Worm (Caenorhabditis elegans) whole organism, L4 larva: ENCODE results near the gene T28A8.4.

ENCODE experiments used
- F10B5.3 ChIP-seq: sonication (generic microtip); optimal IDR thresholded peaks from 2 replicates; lab custom pipeline; 2016; ENCODE audit warnings: mild to moderate bottlenecking, missing genetic modification characterization, missing compliant biosample characterization
- F49E8.2 ChIP-seq: sonication (generic microtip); optimal IDR thresholded peaks from 2 replicates; lab custom pipeline; 2016; ENCODE audit warnings: missing compliant biosample characterization, mild to moderate bottlenecking, missing genetic modification characterization, borderline replicate concordance
- T26A8.4 ChIP-seq: fragments of 200-800 bp; sonication (Bioruptor generic); IDR thresholded peaks from 2 replicates; pipeline ENCODE4 v1.3.6; 2022; ENCODE audit warnings: missing genetic modification characterization, missing compliant biosample characterization
- Y105C5A.15 ChIP-seq: fragments of 200-800 bp; sonication (Bioruptor generic); IDR thresholded peaks from 2 replicates; pipeline ENCODE4 v1.3.6; 2022; ENCODE audit warnings: missing genetic modification characterization, missing compliant biosample characterization
- Y75B8A.6 ChIP-seq: fragments of 200-800 bp; sonication (Bioruptor generic); IDR thresholded peaks from 2 replicates; pipeline ENCODE4 v1.3.6; 2022; ENCODE audit warnings: missing genetic modification reagents, missing genetic modification characterization, missing compliant biosample characterization
- ZK337.2 ChIP-seq: fragments of 200-800 bp; sonication (Bioruptor generic); IDR thresholded peaks from 2 replicates; pipeline ENCODE4 v1.3.6; 2022; ENCODE audit warnings: missing genetic modification reagents, missing genetic modification characterization, missing compliant biosample characterization
- ZK546.5 ChIP-seq, 2 experiments: sonication (generic microtip); optimal IDR thresholded peaks; 2 replicates each; lab custom pipeline; 2017; ENCODE audit warnings: missing biosample characterization in 2 of 2, missing genetic modification characterization in 2 of 2
- ama-1 ChIP-seq: fragments of 150-350 bp; optimal IDR thresholded peaks from 2 replicates; lab custom pipeline; 2014; ENCODE audit warnings: inconsistent platforms, mixed read lengths
- ceh-20 ChIP-seq: fragments of 200-800 bp; sonication (Bioruptor generic); IDR thresholded peaks from 2 replicates; pipeline ENCODE4 v1.3.6; 2022; ENCODE audit warnings: missing genetic modification reagents, missing genetic modification characterization, missing compliant biosample characterization
- ceh-28 ChIP-seq: fragments of 150-350 bp; optimal IDR thresholded peaks from 2 replicates; lab custom pipeline; 2014; ENCODE audit warnings: missing biosample characterization, missing genetic modification reagents, missing genetic modification characterization
- cey-2 ChIP-seq: sonication (generic microtip); optimal IDR thresholded peaks from 3 replicates; lab custom pipeline; 2017; ENCODE audit warnings: missing genetic modification characterization, mild to moderate bottlenecking, missing compliant biosample characterization, antibody characterized with exemption, borderline replicate concordance; ENCODE audit not compliant: insufficient read depth
- ctbp-1 ChIP-seq: fragments of 200-800 bp; sonication (Bioruptor generic); IDR thresholded peaks from 2 replicates; pipeline ENCODE4 v1.3.6; 2022; ENCODE audit warnings: missing genetic modification reagents, missing genetic modification characterization, missing compliant biosample characterization
- daf-16 ChIP-seq, 3 experiments: sonication (generic microtip); optimal IDR thresholded peaks; 2 replicates each; lab custom pipeline; 2016 to 2017; ENCODE audit warnings: missing genetic modification characterization in 3 of 3, missing genetic modification reagents in 3 of 3, mild to moderate bottlenecking in 2 of 3, missing compliant biosample characterization in 2 of 3, missing biosample characterization in 1 of 3, moderate library complexity in 1 of 3
- dmd-8 ChIP-seq: fragments of 200-800 bp; sonication (Bioruptor generic); IDR thresholded peaks from 2 replicates; pipeline ENCODE4 v1.3.6; 2022; ENCODE audit warnings: missing genetic modification characterization, missing compliant biosample characterization
- egl-27 ChIP-seq: sonication (generic microtip); optimal IDR thresholded peaks from 3 replicates; lab custom pipeline; 2017; ENCODE audit warnings: missing biosample characterization, missing genetic modification reagents, missing genetic modification characterization
- hif-1 ChIP-seq, 2 experiments: sonication (generic microtip); optimal IDR thresholded peaks; 2 replicates each; lab custom pipeline; 2016 to 2017; ENCODE audit warnings: missing compliant biosample characterization in 2 of 2, missing genetic modification characterization in 2 of 2, missing genetic modification reagents in 2 of 2, missing genotype in 2 of 2, mild to moderate bottlenecking in 1 of 2
- hmg-1.1 ChIP-seq: fragments of 200-800 bp; sonication (Bioruptor generic); IDR thresholded peaks from 2 replicates; pipeline ENCODE4 v1.3.6; 2022; ENCODE audit warnings: missing genetic modification reagents, missing genetic modification characterization, missing compliant biosample characterization
- lim-7 ChIP-seq: fragments of 200-800 bp; sonication (Bioruptor generic); IDR thresholded peaks from 2 replicates; pipeline ENCODE4 v1.3.6; 2022; ENCODE audit warnings: missing genetic modification characterization, missing compliant biosample characterization
- lin-38 ChIP-seq: fragments of 200-800 bp; sonication (Bioruptor generic); IDR thresholded peaks from 2 replicates; pipeline ENCODE4 v1.3.6; 2022; ENCODE audit warnings: missing genetic modification reagents, missing genetic modification characterization, missing compliant biosample characterization
- lir-3 ChIP-seq: sonication (generic microtip); optimal IDR thresholded peaks from 2 replicates; lab custom pipeline; 2016; ENCODE audit warnings: mild to moderate bottlenecking, missing genetic modification characterization, missing compliant biosample characterization
- lsy-2 ChIP-seq, 2 experiments: fragments of 150-350 bp in 1 of 2; sonication (generic microtip) in 1 of 2; optimal IDR thresholded peaks; 2 replicates each; lab custom pipeline; 2014 to 2017; ENCODE audit warnings: missing biosample characterization in 2 of 2, missing genetic modification characterization in 2 of 2
- mep-1 ChIP-seq: fragments of 150-350 bp; sonication (generic microtip); optimal IDR thresholded peaks from 3 replicates; lab custom pipeline; 2014; ENCODE audit warnings: missing biosample characterization, missing genetic modification characterization
- mxl-3 ChIP-seq: fragments of 200-800 bp; sonication (Bioruptor generic); optimal IDR thresholded peaks from 2 replicates; lab custom pipeline; 2018; ENCODE audit warnings: mild to moderate bottlenecking, missing genetic modification characterization, missing compliant biosample characterization
- nhr-10 ChIP-seq: fragments of 150-350 bp; optimal IDR thresholded peaks from 2 replicates; lab custom pipeline; 2014; ENCODE audit warnings: missing biosample characterization, missing genetic modification characterization
- nhr-102 ChIP-seq: sonication (generic microtip); optimal IDR thresholded peaks from 2 replicates; lab custom pipeline; 2016; ENCODE audit warnings: mild to moderate bottlenecking, missing genetic modification characterization, moderate library complexity, missing compliant biosample characterization
- nhr-42 ChIP-seq: fragments of 200-800 bp; sonication (Bioruptor generic); IDR thresholded peaks from 2 replicates; pipeline ENCODE4 v1.3.6; 2022; ENCODE audit warnings: missing genetic modification characterization, missing compliant biosample characterization
- nhr-76 ChIP-seq: fragments of 150-350 bp; optimal IDR thresholded peaks from 2 replicates; lab custom pipeline; 2014; ENCODE audit warnings: missing biosample characterization, missing genetic modification characterization
- pqm-1 ChIP-seq: sonication (generic microtip); optimal IDR thresholded peaks from 2 replicates; lab custom pipeline; 2017; ENCODE audit warnings: missing biosample characterization, missing genetic modification characterization
- rbr-2 ChIP-seq: sonication (generic microtip); optimal IDR thresholded peaks from 2 replicates; lab custom pipeline; 2016; ENCODE audit warnings: missing genotype, missing genetic modification characterization, missing compliant biosample characterization
- sdz-12 ChIP-seq: fragments of 200-800 bp; sonication (Bioruptor generic); optimal IDR thresholded peaks from 2 replicates; lab custom pipeline; 2018; ENCODE audit warnings: mild to moderate bottlenecking, missing genetic modification characterization, missing compliant biosample characterization
- snpc-1.2 ChIP-seq: fragments of 200-800 bp; sonication (Bioruptor generic); IDR thresholded peaks from 2 replicates; pipeline ENCODE4 v1.3.6; 2022; ENCODE audit warnings: missing genetic modification reagents, missing genetic modification characterization, missing compliant biosample characterization
- unc-130 ChIP-seq: sonication (generic microtip); optimal IDR thresholded peaks from 2 replicates; lab custom pipeline; 2016; ENCODE audit warnings: missing genetic modification reagents, missing genetic modification characterization, missing compliant biosample characterization
- unc-62 ChIP-seq, 3 experiments: fragments of 150-350 bp in 1 of 3; sonication (generic microtip); optimal IDR thresholded peaks in 2 of 3; peaks in 1 of 3; 1 replicate in 1 of 3; 2 replicates in 2 of 3; lab custom pipeline; 2014 to 2017; ENCODE audit warnings: missing biosample characterization in 3 of 3, missing genetic modification characterization in 3 of 3, missing genetic modification reagents in 3 of 3, missing genotype in 1 of 3
- zag-1 ChIP-seq: fragments of 150-350 bp; optimal IDR thresholded peaks from 2 replicates; lab custom pipeline; 2014; ENCODE audit warnings: missing biosample characterization, missing genetic modification characterization
- zfp-2 ChIP-seq: sonication (generic microtip); optimal IDR thresholded peaks from 2 replicates; lab custom pipeline; 2016; ENCODE audit warnings: mild to moderate bottlenecking, missing genetic modification characterization, missing compliant biosample characterization
- ztf-11 ChIP-seq: fragments of 150-350 bp; optimal IDR thresholded peaks from 2 replicates; lab custom pipeline; 2014; ENCODE audit warnings: missing biosample characterization, missing genetic modification characterization
- ztf-7 ChIP-seq: fragments of 150-350 bp; optimal IDR thresholded peaks from 2 replicates; lab custom pipeline; 2014; ENCODE audit warnings: missing biosample characterization, missing genetic modification characterization

Gene T28A8.4

ce11 chrIII:13457305-13457704 is 46.2 kb upstream of the T28A8.4 start:
- no peak for TF ChIP-seq rbr-2 (tag; lab: Kevin White, UChicago)
- TF ChIP-seq nhr-102 (tag; lab: Kevin White, UChicago), result peak; percentile 13
- peak in 1 of 2 experiments; percentile 51 for TF ChIP-seq unc-62 (GFP tag; optimal IDR thresholded peaks at IDR 0.05 in 1 of 2; lab: Kevin White, UChicago)
- no peak for TF ChIP-seq unc-62 (tag; optimal IDR thresholded peaks at IDR 0.05; lab: Kevin White, UChicago)
- TF ChIP-seq cey-2 (tag; lab: Kevin White, UChicago), result no peak
- no peak for TF ChIP-seq snpc-1.2 (GFP tag; lab: Robert Waterston, UW)
- no peak for TF ChIP-seq lir-3
- no peak for TF ChIP-seq lin-38
- no peak for TF ChIP-seq daf-16 (GFP tag; optimal IDR thresholded peaks at IDR 0.05; lab: Kevin White, UChicago)
- no peak for TF ChIP-seq daf-16 (tag; optimal IDR thresholded peaks at IDR 0.05; lab: Kevin White, UChicago)
- 0 out of 2 replicates have a peak, but pooled peaks have one; percentile 48 for TF ChIP-seq Y105C5A.15
- TF ChIP-seq unc-130, result no peak
- TF ChIP-seq ZK337.2, result no peak

ce11 chrIII:13458978-13459596 is 44.4 kb upstream of the T28A8.4 start, which contains the start of gene tag-164:
Gene tag-164, plus strand, starts transcription at chrIII:13459546.
- TF ChIP-seq unc-62 (GFP tag; optimal IDR thresholded peaks at IDR 0.05 in 1 of 2; lab: Kevin White, UChicago) (peak in 1 of 2 experiments; percentile 92), unc-62 (tag; optimal IDR thresholded peaks at IDR 0.05; lab: Kevin White, UChicago) (no peak), egl-27 (no peak)

ce11 chrIII:13461535-13461934 is 41.9 kb upstream of the T28A8.4 start:
- no peak for TF ChIP-seq ama-1 (lab: Kevin White, UChicago)
- no peak for TF ChIP-seq pqm-1 (tag; lab: Kevin White, UChicago)
- TF ChIP-seq F49E8.2 (tag; lab: Kevin White, UChicago), result no peak
- TF ChIP-seq T26A8.4 (GFP tag; lab: Robert Waterston, UW), result no peak
- TF ChIP-seq zfp-2 (tag; lab: Kevin White, UChicago), result no peak
- no peak for TF ChIP-seq mxl-3 (GFP tag; lab: Kevin White, UChicago)
- TF ChIP-seq F10B5.3 (tag; lab: Kevin White, UChicago), result no peak
- TF ChIP-seq lir-3, result no peak
- no peak for TF ChIP-seq Y75B8A.6 (GFP tag; lab: Robert Waterston, UW)
- TF ChIP-seq ZK546.5 (tag; optimal IDR thresholded peaks at IDR 0.05; lab: Kevin White, UChicago), result no peak
- no peak for TF ChIP-seq mep-1 (tag; lab: Kevin White, UChicago)

- no peak for TF ChIP-seq ceh-28 (tag; lab: Kevin White, UChicago)
- TF ChIP-seq nhr-42 (GFP tag; lab: Robert Waterston, UW), result no peak
- no peak for TF ChIP-seq T26A8.4 (GFP tag; lab: Robert Waterston, UW)
- no peak for TF ChIP-seq zfp-2 (tag; lab: Kevin White, UChicago)
- no peak for TF ChIP-seq lim-7 (GFP tag; lab: Robert Waterston, UW)
- TF ChIP-seq ceh-20, result no peak
- no peak for TF ChIP-seq Y75B8A.6 (GFP tag; lab: Robert Waterston, UW)
- no peak for TF ChIP-seq sdz-12 (GFP tag; lab: Kevin White, UChicago)
- TF ChIP-seq zag-1 (tag; lab: Kevin White, UChicago), result no peak
- TF ChIP-seq ztf-11 (tag; lab: Kevin White, UChicago), result no peak
- no peak for TF ChIP-seq nhr-10 (tag; lab: Kevin White, UChicago)
- TF ChIP-seq dmd-8, result no peak
- no peak for TF ChIP-seq nhr-76 (tag; lab: Kevin White, UChicago)
- no peak for TF ChIP-seq egl-27
- TF ChIP-seq hmg-1.1 (GFP tag; lab: Robert Waterston, UW), result no peak
- TF ChIP-seq hif-1 (tag; optimal IDR thresholded peaks at IDR 0.05; lab: Kevin White, UChicago), result no peak
- no peak for TF ChIP-seq lsy-2 (tag; optimal IDR thresholded peaks at IDR 0.05; lab: Kevin White, UChicago)
- no peak for TF ChIP-seq ztf-7 (tag; lab: Kevin White, UChicago)
- no peak for TF ChIP-seq ctbp-1 (GFP tag; lab: Robert Waterston, UW)
Measured at ce11 chrIII:13462138-13462634, 41.3 kb upstream of the T28A8.4 start, which contains the start of the genes abcf-2 and T27E9.2. Gene abcf-2, minus strand, starts transcription at chrIII:13462238. Gene T27E9.2, minus strand, starts transcription at chrIII:13462584.
